Worm (Caenorhabditis elegans) whole organism, L4 larva: ENCODE data around the gene acs-14.

Experiments used
- F26F4.8 ChIP-seq: fragments of 200-800 bp; sonication (Bioruptor generic); conservative IDR thresholded peaks from 2 replicates; pipeline ENCODE4 v1.3.6; 2022; ENCODE audit warnings: missing genetic modification characterization, missing compliant biosample characterization
- F49E8.2 ChIP-seq: sonication (generic microtip); optimal IDR thresholded peaks from 2 replicates; lab custom pipeline; 2016; ENCODE audit warnings: missing compliant biosample characterization, mild to moderate bottlenecking, missing genetic modification characterization, borderline replicate concordance
- Y5F2A.4 ChIP-seq: fragments of 200-800 bp; sonication (Bioruptor generic); optimal IDR thresholded peaks from 2 replicates; lab custom pipeline; 2018; ENCODE audit warnings: mild to moderate bottlenecking, missing genetic modification characterization, missing compliant biosample characterization
- aha-1 ChIP-seq: fragments of 150-350 bp; peaks from one replicate; lab custom pipeline; 2014; ENCODE audit warnings: missing biosample characterization, missing genetic modification characterization
- aly-2 ChIP-seq: sonication (generic microtip); optimal IDR thresholded peaks from 2 replicates; lab custom pipeline; 2018; ENCODE audit warnings: missing biosample characterization, missing genetic modification characterization
- ceh-28 ChIP-seq: fragments of 150-350 bp; optimal IDR thresholded peaks from 2 replicates; lab custom pipeline; 2014; ENCODE audit warnings: missing biosample characterization, missing genetic modification reagents, missing genetic modification characterization
- ctbp-1 ChIP-seq: fragments of 200-800 bp; sonication (Bioruptor generic); IDR thresholded peaks from 2 replicates; pipeline ENCODE4 v1.3.6; 2022; ENCODE audit warnings: missing genetic modification reagents, missing genetic modification characterization, missing compliant biosample characterization
- daf-16 ChIP-seq, 3 experiments: sonication (generic microtip); optimal IDR thresholded peaks; 2 replicates each; lab custom pipeline; 2016 to 2017; ENCODE audit warnings: missing genetic modification characterization in 3 of 3, missing genetic modification reagents in 3 of 3, mild to moderate bottlenecking in 2 of 3, missing compliant biosample characterization in 2 of 3, missing biosample characterization in 1 of 3, moderate library complexity in 1 of 3
- dmd-6 ChIP-seq: fragments of 200-800 bp; sonication (Bioruptor generic); IDR thresholded peaks from 2 replicates; pipeline ENCODE4 v1.3.6; 2022; ENCODE audit warnings: missing genetic modification reagents, missing genetic modification characterization, missing compliant biosample characterization
- duxl-1 ChIP-seq: sonication (generic microtip); optimal IDR thresholded peaks from 2 replicates; lab custom pipeline; 2016; ENCODE audit warnings: mild to moderate bottlenecking, missing genetic modification characterization, moderate library complexity, missing compliant biosample characterization; ENCODE audit not compliant: poor library complexity
- dve-1 ChIP-seq: sonication (generic microtip); optimal IDR thresholded peaks from 2 replicates; lab custom pipeline; 2017; ENCODE audit warnings: antibody characterized with exemption, mild to moderate bottlenecking, missing genetic modification characterization, missing compliant biosample characterization; ENCODE audit not compliant: insufficient read depth
- egl-43 ChIP-seq: fragments of 200-800 bp; sonication (Bioruptor generic); IDR thresholded peaks from 2 replicates; pipeline ENCODE4 v1.3.6; 2022; ENCODE audit warnings: missing genetic modification reagents, missing genetic modification characterization, missing compliant biosample characterization
- fos-1 ChIP-seq: fragments of 150-350 bp; optimal IDR thresholded peaks from 2 replicates; lab custom pipeline; 2014; ENCODE audit warnings: missing biosample characterization, missing genetic modification characterization
- hif-1 ChIP-seq, 2 experiments: sonication (generic microtip); optimal IDR thresholded peaks; 2 replicates each; lab custom pipeline; 2016 to 2017; ENCODE audit warnings: missing compliant biosample characterization in 2 of 2, missing genetic modification characterization in 2 of 2, missing genetic modification reagents in 2 of 2, missing genotype in 2 of 2, mild to moderate bottlenecking in 1 of 2
- hlh-11 ChIP-seq: fragments of 200-800 bp; sonication (Bioruptor generic); optimal IDR thresholded peaks from 2 replicates; lab custom pipeline; 2018; ENCODE audit warnings: mild to moderate bottlenecking, missing genetic modification characterization, missing compliant biosample characterization
- hlh-30 ChIP-seq: sonication (generic microtip); optimal IDR thresholded peaks from 2 replicates; lab custom pipeline; 2017; ENCODE audit warnings: antibody characterized with exemption, mild to moderate bottlenecking, missing genetic modification characterization, missing compliant biosample characterization; ENCODE audit not compliant: insufficient read depth
- hmg-1.1 ChIP-seq: fragments of 200-800 bp; sonication (Bioruptor generic); IDR thresholded peaks from 2 replicates; pipeline ENCODE4 v1.3.6; 2022; ENCODE audit warnings: missing genetic modification reagents, missing genetic modification characterization, missing compliant biosample characterization
- jun-1 ChIP-seq: fragments of 150-350 bp; optimal IDR thresholded peaks from 2 replicates; lab custom pipeline; 2014; ENCODE audit warnings: missing biosample characterization, missing genetic modification reagents, missing genetic modification characterization
- lin-1 ChIP-seq: fragments of 200-800 bp; sonication (Bioruptor generic); IDR thresholded peaks from 2 replicates; pipeline ENCODE4 v1.3.6; 2022; ENCODE audit warnings: missing genetic modification reagents, missing genetic modification characterization, missing compliant biosample characterization
- lin-15B ChIP-seq: fragments of 150-350 bp; sonication (generic microtip); optimal IDR thresholded peaks from 3 replicates; lab custom pipeline; 2014; ENCODE audit warnings: missing biosample characterization, missing genetic modification characterization
- lsy-2 ChIP-seq, 2 experiments: fragments of 150-350 bp in 1 of 2; sonication (generic microtip) in 1 of 2; optimal IDR thresholded peaks; 2 replicates each; lab custom pipeline; 2014 to 2017; ENCODE audit warnings: missing biosample characterization in 2 of 2, missing genetic modification characterization in 2 of 2
- mdl-1 ChIP-seq, 2 experiments: fragments of 150-350 bp in 1 of 2; sonication (generic microtip) in 1 of 2; optimal IDR thresholded peaks; 2 replicates each; lab custom pipeline; 2014 to 2017; ENCODE audit warnings: missing biosample characterization in 2 of 2, missing genetic modification characterization in 2 of 2
- mdt-29 ChIP-seq: fragments of 200-800 bp; sonication (Bioruptor generic); IDR thresholded peaks from 2 replicates; pipeline ENCODE4 v1.3.6; 2022; ENCODE audit warnings: missing genetic modification reagents, missing genetic modification characterization, missing compliant biosample characterization
- mep-1 ChIP-seq: fragments of 150-350 bp; sonication (generic microtip); optimal IDR thresholded peaks from 3 replicates; lab custom pipeline; 2014; ENCODE audit warnings: missing biosample characterization, missing genetic modification characterization
- mxl-3 ChIP-seq: fragments of 200-800 bp; sonication (Bioruptor generic); optimal IDR thresholded peaks from 2 replicates; lab custom pipeline; 2018; ENCODE audit warnings: mild to moderate bottlenecking, missing genetic modification characterization, missing compliant biosample characterization
- nhr-11 ChIP-seq: fragments of 150-350 bp; optimal IDR thresholded peaks from 2 replicates; lab custom pipeline; 2014; ENCODE audit warnings: missing biosample characterization, missing genetic modification characterization
- nhr-28 ChIP-seq: fragments of 150-350 bp; optimal IDR thresholded peaks from 2 replicates; lab custom pipeline; 2014; ENCODE audit warnings: missing biosample characterization, missing genetic modification characterization
- nhr-77 ChIP-seq: fragments of 150-350 bp; optimal IDR thresholded peaks from 2 replicates; lab custom pipeline; 2014; ENCODE audit warnings: missing biosample characterization, missing genetic modification characterization
- saeg-2 ChIP-seq: fragments of 200-800 bp; sonication (Bioruptor generic); IDR thresholded peaks from 2 replicates; pipeline ENCODE4 v1.3.6; 2022; ENCODE audit warnings: missing genetic modification reagents, missing genetic modification characterization, missing compliant biosample characterization
- sdz-12 ChIP-seq: fragments of 200-800 bp; sonication (Bioruptor generic); optimal IDR thresholded peaks from 2 replicates; lab custom pipeline; 2018; ENCODE audit warnings: mild to moderate bottlenecking, missing genetic modification characterization, missing compliant biosample characterization
- tra-1 ChIP-seq: fragments of 200-800 bp; sonication (Bioruptor generic); IDR thresholded peaks from 2 replicates; pipeline ENCODE4 v1.3.6; 2022; ENCODE audit warnings: missing genetic modification reagents, missing genetic modification characterization, missing compliant biosample characterization
- unc-62 ChIP-seq, 3 experiments: fragments of 150-350 bp in 1 of 3; sonication (generic microtip); optimal IDR thresholded peaks in 2 of 3; peaks in 1 of 3; 1 replicate in 1 of 3; 2 replicates in 2 of 3; lab custom pipeline; 2014 to 2017; ENCODE audit warnings: missing biosample characterization in 3 of 3, missing genetic modification characterization in 3 of 3, missing genetic modification reagents in 3 of 3, missing genotype in 1 of 3
- zag-1 ChIP-seq: fragments of 150-350 bp; optimal IDR thresholded peaks from 2 replicates; lab custom pipeline; 2014; ENCODE audit warnings: missing biosample characterization, missing genetic modification characterization

Gene acs-14

DNA sequence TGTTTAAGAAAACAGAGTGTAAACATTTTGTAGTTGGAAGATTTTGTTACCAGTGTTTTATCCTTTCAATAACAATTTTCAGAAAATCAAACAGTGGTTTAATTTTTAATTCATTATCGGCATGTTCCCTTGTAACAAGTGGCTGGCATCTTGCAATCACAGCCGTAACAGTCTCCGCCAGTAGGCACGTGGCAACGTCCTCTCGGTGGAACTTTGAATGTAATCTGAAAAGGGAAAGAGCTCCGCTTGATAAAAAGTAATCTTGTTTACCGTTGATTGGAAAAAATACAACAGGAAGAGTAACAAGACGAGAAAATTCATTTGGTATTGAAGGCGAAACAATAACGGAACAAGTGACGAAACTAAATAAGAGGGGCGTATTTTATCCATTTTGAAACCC is 18.5 kb upstream of the acs-14 start, which contains the start of gene K06A4.10:
TSS of gene K06A4.10 (minus strand) at position 390 of the 400 bp plus-strand sequence.
- no peak; the same call in 1 of the 2 replicates for TF ChIP-seq dmd-6 (GFP tag; lab: Robert Waterston, UW)
- no peak for TF ChIP-seq F26F4.8
- TF ChIP-seq daf-16 (GFP tag; optimal IDR thresholded peaks at IDR 0.05; lab: Kevin White, UChicago), result no peak
- peak; percentile 64 for TF ChIP-seq daf-16 (tag; optimal IDR thresholded peaks at IDR 0.05; lab: Kevin White, UChicago)
- TF ChIP-seq F49E8.2 (tag; lab: Kevin White, UChicago), result no peak
- TF ChIP-seq tra-1 (GFP tag; lab: Robert Waterston, UW), result peak; percentile 18; the same call in 1 of the 2 replicates
- no peak for TF ChIP-seq lsy-2 (tag; optimal IDR thresholded peaks at IDR 0.05; lab: Kevin White, UChicago)
- no peak for TF ChIP-seq fos-1 (tag; lab: Kevin White, UChicago)
- no peak for TF ChIP-seq jun-1
- TF ChIP-seq nhr-11, result no peak
- TF ChIP-seq dve-1 (tag; lab: Kevin White, UChicago), result peak; percentile 31
- peak in 1 of 2 experiments; percentile 38 for TF ChIP-seq mdl-1 (tag; optimal IDR thresholded peaks at IDR 0.05; lab: Kevin White, UChicago)
- peak; percentile 53 for TF ChIP-seq hlh-11
- no peak for TF ChIP-seq hlh-30 (tag; lab: Kevin White, UChicago)
- no peak for TF ChIP-seq mdt-29 (GFP tag; lab: Robert Waterston, UW)
- no peak for TF ChIP-seq unc-62 (GFP tag; optimal IDR thresholded peaks at IDR 0.05 in 1 of 2; lab: Kevin White, UChicago)
- no peak for TF ChIP-seq unc-62 (tag; optimal IDR thresholded peaks at IDR 0.05; lab: Kevin White, UChicago)
- no peak for TF ChIP-seq lin-15B (tag; lab: Kevin White, UChicago)
- TF ChIP-seq lin-1 (GFP tag; lab: Robert Waterston, UW), result peak; percentile 45; the same call in 1 of the 2 replicates
- no peak for TF ChIP-seq egl-43 (GFP tag; lab: Robert Waterston, UW)
- no peak for TF ChIP-seq duxl-1
- peak; percentile 13 for TF ChIP-seq nhr-28 (tag; lab: Kevin White, UChicago)
- TF ChIP-seq ctbp-1 (GFP tag; lab: Robert Waterston, UW), result no peak
- TF ChIP-seq ceh-28, result no peak
- TF ChIP-seq nhr-77, result peak; percentile 36
- TF ChIP-seq, all 104 proteins: peak for 8

DNA sequence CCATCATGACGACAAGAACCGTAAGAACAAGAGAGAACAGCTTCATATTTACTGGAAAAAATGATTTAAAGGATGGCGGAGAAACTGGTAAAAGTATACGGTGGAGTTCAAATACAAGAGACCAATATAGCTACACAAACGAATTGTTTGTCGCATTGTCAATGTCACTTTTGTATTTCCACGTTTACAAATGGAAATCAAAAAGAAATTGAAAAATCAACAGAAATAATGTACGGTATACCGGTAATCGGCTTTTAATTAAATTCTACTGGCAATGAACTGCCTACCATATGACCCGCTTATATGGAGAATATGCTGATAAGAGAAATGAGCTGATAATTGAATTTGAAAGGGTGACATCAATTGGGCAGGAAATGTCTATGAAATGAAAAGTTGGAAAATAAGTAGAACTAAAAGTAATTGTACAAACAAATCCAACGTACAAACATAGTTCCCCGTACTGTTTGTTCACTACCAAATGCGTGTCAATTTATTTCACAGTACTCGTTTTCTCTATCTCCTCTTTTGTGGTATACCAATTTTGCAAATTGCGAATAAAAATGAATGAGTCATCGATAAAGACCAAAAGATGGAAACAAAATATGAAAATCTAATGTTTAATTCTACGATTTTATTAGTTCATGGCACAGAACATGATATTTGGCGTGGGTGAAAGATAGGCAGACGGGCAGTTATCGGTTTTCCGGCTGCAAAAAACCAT is 16.3 kb upstream of the acs-14 start, which contains the start of gene K06A4.7:
TSS of gene K06A4.7 (minus strand) at position 51 of the 721 bp plus-strand sequence.
- TF ChIP-seq sdz-12 (GFP tag; lab: Kevin White, UChicago), result no peak
- no peak for TF ChIP-seq saeg-2 (GFP tag; lab: Robert Waterston, UW)
- peak; percentile 76 for TF ChIP-seq hlh-11
- TF ChIP-seq aly-2 (tag; lab: Kevin White, UChicago), result no peak
- TF ChIP-seq lin-15B (tag; lab: Kevin White, UChicago), result no peak
- no peak for TF ChIP-seq daf-16 (GFP tag; optimal IDR thresholded peaks at IDR 0.05; lab: Kevin White, UChicago)
- TF ChIP-seq daf-16 (tag; optimal IDR thresholded peaks at IDR 0.05; lab: Kevin White, UChicago), result peak; percentile 64
- no peak for TF ChIP-seq Y5F2A.4 (GFP tag; lab: Kevin White, UChicago)
- peak; percentile 21 for TF ChIP-seq dve-1 (tag; lab: Kevin White, UChicago)
- peak in 1 of 2 experiments; percentile 1 for TF ChIP-seq hif-1 (tag; optimal IDR thresholded peaks at IDR 0.05; lab: Kevin White, UChicago)
- no peak for TF ChIP-seq hmg-1.1
- TF ChIP-seq mxl-3 (GFP tag; lab: Kevin White, UChicago), result no peak
- peak; percentile 55 for TF ChIP-seq aha-1
- peak; percentile 51 for TF ChIP-seq dmd-6 (GFP tag; lab: Robert Waterston, UW)
- TF ChIP-seq lin-1 (GFP tag; lab: Robert Waterston, UW), result 0 out of 2 replicates have a peak, but pooled peaks have one; percentile 17
- no peak for TF ChIP-seq mep-1 (tag; lab: Kevin White, UChicago)
- TF ChIP-seq mdt-29 (GFP tag; lab: Robert Waterston, UW), result no peak
- TF ChIP-seq zag-1 (tag; lab: Kevin White, UChicago), result no peak
- TF ChIP-seq mdl-1 (tag; optimal IDR thresholded peaks at IDR 0.05; lab: Kevin White, UChicago), result peak in 1 of 2 experiments; percentile 33
- peak; percentile 48 for TF ChIP-seq nhr-28 (tag; lab: Kevin White, UChicago)
